Fruit fly (Drosophila melanogaster): ENCODE data around the gene CG33060.

The CG33060 gene

dm6 chr3L:16327776-16328175 lies 3.1 kb upstream of the CG33060 start, which contains the start of gene CG13038:
Gene CG13038, minus strand, starts transcription at chr3L:16327893.
- TF ChIP-seq psq (GFP tag; optimal IDR thresholded peaks at IDR 0.05) (no peak), Hr78 (GFP tag; optimal IDR thresholded peaks at IDR 0.05) (no peak), Jra (GFP tag; optimal IDR thresholded peaks at IDR 0.05) (no peak), N (GFP tag; optimal IDR thresholded peaks at IDR 0.05) (no peak), h (GFP tag; optimal IDR thresholded peaks at IDR 0.05) (peak; percentile 8), woc (GFP tag; optimal IDR thresholded peaks at IDR 0.05) (no peak), fru (GFP tag; optimal IDR thresholded peaks at IDR 0.05) (peak; percentile 7), CG9705 (GFP tag; optimal IDR thresholded peaks at IDR 0.05) (no peak)

dm6 chr3L:16328207-16328891 lies 2.5 kb upstream of the CG33060 start, which contains the start of gene CG13058:
Gene CG13058, plus strand, starts transcription at chr3L:16328841.
- TF ChIP-seq Hr78 (GFP tag; optimal IDR thresholded peaks at IDR 0.05) (no peak), GATAd (GFP tag; optimal IDR thresholded peaks at IDR 0.05) (no peak), lola (GFP tag; optimal IDR thresholded peaks at IDR 0.05) (no peak), Dfd (GFP tag; optimal IDR thresholded peaks at IDR 0.05) (no peak), sv (GFP tag; optimal IDR thresholded peaks at IDR 0.05) (peak; percentile 50)

- TF ChIP-seq Dfd (GFP tag; optimal IDR thresholded peaks at IDR 0.05) (no peak), Myc (optimal IDR thresholded peaks at IDR 0.05) (no peak), Hnf4 (GFP tag; optimal IDR thresholded peaks at IDR 0.05) (no peak), psq (GFP tag; optimal IDR thresholded peaks at IDR 0.05) (no peak), HLH106 (tag; optimal IDR thresholded peaks at IDR 0.05) (no peak), fru (GFP tag; optimal IDR thresholded peaks at IDR 0.05) (no peak), sv (GFP tag; optimal IDR thresholded peaks at IDR 0.05) (no peak), pan (optimal IDR thresholded peaks at IDR 0.05) (no peak), lola (GFP tag; optimal IDR thresholded peaks at IDR 0.05) (no peak), foxo (GFP tag; optimal IDR thresholded peaks at IDR 0.05) (no peak), dmrt93B (GFP tag; optimal IDR thresholded peaks at IDR 0.05) (no peak), Vsx2 (GFP tag; optimal IDR thresholded peaks at IDR 0.05; ENCODE audit: partially characterized antibody) (no peak), CrebA (GFP tag; optimal IDR thresholded peaks at IDR 0.05; ENCODE audit: borderline replicate concordance) (no peak), dsf (GFP tag; optimal IDR thresholded peaks at IDR 0.05; ENCODE audit: borderline replicate concordance) (no peak), h (GFP tag; optimal IDR thresholded peaks at IDR 0.05) (no peak)
These were observed 1.3 kb upstream of the CG33060 start, which contains the start of gene CG33061 for dm6 chr3L:16329495-16329894. Gene CG33061, plus strand, starts transcription at chr3L:16329795.

dm6 chr3L:16331633-16332032 lies 793 bp downstream of the CG33060 start, which contains the start of gene retinin:
Gene retinin, plus strand, starts transcription at chr3L:16331933.
- TF ChIP-seq foxo (GFP tag; optimal IDR thresholded peaks at IDR 0.05), result no peak
- TF ChIP-seq br (GFP tag; optimal IDR thresholded peaks at IDR 0.05), result no peak
- TF ChIP-seq usp (GFP tag; optimal IDR thresholded peaks at IDR 0.05), result no peak
- TF ChIP-seq dl (GFP tag; optimal IDR thresholded peaks at IDR 0.05; ENCODE audit: insufficient read depth in 1 of 2, partially characterized antibody in 2 of 2), result no peak
- TF ChIP-seq tai (GFP tag; optimal IDR thresholded peaks at IDR 0.05), result no peak
- TF ChIP-seq Abd-B (GFP tag; optimal IDR thresholded peaks at IDR 0.05), result no peak
- no peak for TF ChIP-seq h (GFP tag; optimal IDR thresholded peaks at IDR 0.05)
- TF ChIP-seq fru (GFP tag; optimal IDR thresholded peaks at IDR 0.05), result no peak
- TF ChIP-seq sv (GFP tag; optimal IDR thresholded peaks at IDR 0.05), result no peak
- no peak for TF ChIP-seq ey (GFP tag; optimal IDR thresholded peaks at IDR 0.05)
- TF ChIP-seq CG9705 (GFP tag; optimal IDR thresholded peaks at IDR 0.05), result no peak
- no peak for TF ChIP-seq pan (optimal IDR thresholded peaks at IDR 0.05)
- TF ChIP-seq brk (GFP tag; optimal IDR thresholded peaks at IDR 0.05), result no peak
- no peak for TF ChIP-seq psq (GFP tag; optimal IDR thresholded peaks at IDR 0.05)

dm6 chr3L:16333013-16333412 lies 2.2 kb downstream of the CG33060 start, which contains the start of gene CG13056:
Gene CG13056, plus strand, starts transcription at chr3L:16333313.
- no peak for TF ChIP-seq pan (optimal IDR thresholded peaks at IDR 0.05)

dm6 chr3L:16334876-16335275 lies 4.0 kb downstream of the CG33060 start:
- no peak for TF ChIP-seq Hr83 (GFP tag; optimal IDR thresholded peaks at IDR 0.05; ENCODE audit: poor library complexity, severe bottlenecking)
- no peak for TF ChIP-seq h (GFP tag; optimal IDR thresholded peaks at IDR 0.05)
- no peak for TF ChIP-seq Dfd (GFP tag; optimal IDR thresholded peaks at IDR 0.05)
- no peak for TF ChIP-seq Sp1 (GFP tag; optimal IDR thresholded peaks at IDR 0.05)
- no peak for TF ChIP-seq woc (GFP tag; optimal IDR thresholded peaks at IDR 0.05)
- TF ChIP-seq Vsx2 (GFP tag; optimal IDR thresholded peaks at IDR 0.05; ENCODE audit: partially characterized antibody), result peak; percentile 58
- no peak for TF ChIP-seq tai (GFP tag; optimal IDR thresholded peaks at IDR 0.05)
- TF ChIP-seq CG32264 (GFP tag; optimal IDR thresholded peaks at IDR 0.05), result no peak
- TF ChIP-seq Myc (optimal IDR thresholded peaks at IDR 0.05), result peak; percentile 80
- TF ChIP-seq HLH106 (tag; optimal IDR thresholded peaks at IDR 0.05), result no peak
- TF ChIP-seq Hr78 (GFP tag; optimal IDR thresholded peaks at IDR 0.05), result no peak
- no peak for TF ChIP-seq dmrt93B (GFP tag; optimal IDR thresholded peaks at IDR 0.05)
- TF ChIP-seq usp (GFP tag; optimal IDR thresholded peaks at IDR 0.05), result no peak
- TF ChIP-seq Mio (GFP tag; optimal IDR thresholded peaks at IDR 0.05), result no peak
- TF ChIP-seq OdsH (GFP tag; optimal IDR thresholded peaks at IDR 0.05), result no peak
- no peak for TF ChIP-seq CG9705 (GFP tag; optimal IDR thresholded peaks at IDR 0.05)
- TF ChIP-seq br (GFP tag; optimal IDR thresholded peaks at IDR 0.05), result no peak
- no peak for TF ChIP-seq lola (GFP tag; optimal IDR thresholded peaks at IDR 0.05)
- no peak for TF ChIP-seq dl (GFP tag; optimal IDR thresholded peaks at IDR 0.05; ENCODE audit: insufficient read depth in 1 of 2, partially characterized antibody in 2 of 2)
- TF ChIP-seq rgr (GFP tag; optimal IDR thresholded peaks at IDR 0.05), result no peak
- peak; percentile 79 for TF ChIP-seq N (GFP tag; optimal IDR thresholded peaks at IDR 0.05)
- peak; percentile 39 for TF ChIP-seq Dif (GFP tag; optimal IDR thresholded peaks at IDR 0.05; ENCODE audit: partially characterized antibody)
- TF ChIP-seq Jra (GFP tag; optimal IDR thresholded peaks at IDR 0.05), result no peak
- TF ChIP-seq Hnf4 (GFP tag; optimal IDR thresholded peaks at IDR 0.05), result no peak
- no peak for TF ChIP-seq foxo (GFP tag; optimal IDR thresholded peaks at IDR 0.05)

All from whole organism, wandering third instar larva.